Worm (Caenorhabditis elegans): ENCODE results near the gene H06A10.1.

H06A10.1 gene

DNA sequence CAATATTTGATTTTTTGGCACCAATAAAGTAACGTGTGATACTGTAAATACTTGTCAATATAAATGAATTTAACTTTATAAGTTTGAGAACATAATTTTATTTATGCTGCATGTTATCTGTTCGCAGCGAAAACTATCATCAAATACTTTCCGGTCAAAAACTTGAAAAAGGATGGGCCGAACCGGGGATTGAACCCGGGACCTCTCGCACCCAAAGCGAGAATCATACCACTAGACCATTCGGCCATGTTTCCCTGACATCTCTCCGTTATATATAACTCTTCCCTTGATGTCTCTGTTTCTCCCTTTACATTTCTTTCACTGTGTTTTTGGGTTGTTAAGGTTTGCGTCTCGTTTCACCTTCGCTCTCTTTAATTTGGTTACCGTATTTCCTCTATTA is 4.5 kb downstream of the H06A10.1 start (continued):
- TF ChIP-seq B0336.3 (GFP tag; IDR thresholded peaks at IDR 0.05) = peak; percentile 16; the same call in 1 of the 2 replicates
- TF ChIP-seq ZK185.1 (tag; optimal IDR thresholded peaks at IDR 0.05; ENCODE audit: poor library complexity, severe bottlenecking) = peak; percentile 88
- TF ChIP-seq ceh-100 (GFP tag; IDR thresholded peaks at IDR 0.05) = 0 out of 2 replicates have a peak, but pooled peaks have one; percentile 26
- TF ChIP-seq dpff-1 (tag; optimal IDR thresholded peaks at IDR 0.05) = no peak
- no peak for TF ChIP-seq sptf-2 (GFP tag; optimal IDR thresholded peaks at IDR 0.05)
- TF ChIP-seq gei-17 (GFP tag; optimal IDR thresholded peaks at IDR 0.05) = peak; percentile 59
- TF ChIP-seq ztf-26 (tag; optimal IDR thresholded peaks at IDR 0.05) = peak; percentile 62

DNA sequence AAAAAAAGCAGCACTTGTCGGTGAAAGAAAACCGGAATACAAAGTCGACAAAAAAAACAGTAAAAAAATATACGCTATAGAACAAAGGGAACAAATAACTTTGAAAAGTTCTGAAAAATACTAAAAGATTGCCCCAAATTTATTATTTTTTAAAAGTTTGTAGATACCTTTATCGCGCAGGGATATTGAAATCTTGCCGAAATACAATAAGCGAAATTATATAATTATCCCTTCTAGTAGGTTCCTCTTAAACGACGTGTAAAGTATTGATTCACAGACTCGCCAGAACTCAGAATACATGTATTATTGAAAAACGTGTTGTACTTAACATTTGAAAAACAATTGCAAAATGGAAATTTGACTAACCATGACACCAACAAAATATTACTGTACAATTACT is 7.1 kb downstream of the H06A10.1 start:
- peak; percentile 74 for TF ChIP-seq F22D6.2 (tag; optimal IDR thresholded peaks at IDR 0.05)
- peak; percentile 14 for TF ChIP-seq T07F8.4 (tag; optimal IDR thresholded peaks at IDR 0.05)
- TF ChIP-seq zfh-2 (GFP tag; conservative IDR thresholded peaks at IDR 0.05) = no peak
- TF ChIP-seq cebp-2 (GFP tag; IDR thresholded peaks at IDR 0.05) = 0 out of 2 replicates have a peak, but pooled peaks have one; percentile 53
- TF ChIP-seq lsy-27 (tag; optimal IDR thresholded peaks at IDR 0.05; ENCODE audit: borderline replicate concordance, insufficient read depth) = no peak
- TF ChIP-seq T26A5.8 (tag; optimal IDR thresholded peaks at IDR 0.05) = no peak
- TF ChIP-seq C06A6.2 (GFP tag; conservative IDR thresholded peaks at IDR 0.05) = peak; percentile 82
- peak; percentile 90 for TF ChIP-seq K11D2.4 (GFP tag; IDR thresholded peaks at IDR 0.05)
- TF ChIP-seq tbp1 (GFP tag; optimal IDR thresholded peaks at IDR 0.05) = peak; percentile 74
- TF ChIP-seq aptf-2 (GFP tag; conservative IDR thresholded peaks at IDR 0.05) = no peak
- TF ChIP-seq ztf-26 (tag; optimal IDR thresholded peaks at IDR 0.05) = peak; percentile 84
- TF ChIP-seq ceh-27 (GFP tag; optimal IDR thresholded peaks at IDR 0.05) = peak; percentile 76
- TF ChIP-seq Y53G8AR.9 (GFP tag; conservative IDR thresholded peaks at IDR 0.05) = peak; percentile 52; the same call in 1 of the 2 replicates
- peak; percentile 57 for TF ChIP-seq B0261.1 (tag; optimal IDR thresholded peaks at IDR 0.05)
- TF ChIP-seq ceh-100 (GFP tag; IDR thresholded peaks at IDR 0.05) = 0 out of 2 replicates have a peak, but pooled peaks have one; percentile 11
- TF ChIP-seq let-607 (tag; optimal IDR thresholded peaks at IDR 0.05) = peak in 1 of 2 experiments; percentile 71
- TF ChIP-seq nfyb-1 (GFP tag; IDR thresholded peaks at IDR 0.05) = peak; percentile 73
- no peak for TF ChIP-seq die-1 (tag; optimal IDR thresholded peaks at IDR 0.05)
- TF ChIP-seq hmg-20 (GFP tag; IDR thresholded peaks at IDR 0.05) = peak; percentile 71; the same call in 1 of the 2 replicates
- peak; percentile 95 for TF ChIP-seq gei-17 (GFP tag; optimal IDR thresholded peaks at IDR 0.05)
- TF ChIP-seq cebp-1 (GFP tag; IDR thresholded peaks at IDR 0.05) = no peak; the same call in 1 of the 2 replicates
- peak; percentile 83 for TF ChIP-seq cebp-1 (tag; optimal IDR thresholded peaks at IDR 0.05)
- TF ChIP-seq chd-7 (tag; optimal IDR thresholded peaks at IDR 0.05) = no peak
- peak; percentile 66 for TF ChIP-seq atf-7 (tag; optimal IDR thresholded peaks at IDR 0.05)
- TF ChIP-seq mcd-1 (GFP tag; IDR thresholded peaks at IDR 0.05) = peak; percentile 63
- TF ChIP-seq F23B12.7 (tag; optimal IDR thresholded peaks at IDR 0.05; ENCODE audit: insufficient read depth) = peak; percentile 76
- peak; percentile 92 for TF ChIP-seq ZK185.1 (tag; optimal IDR thresholded peaks at IDR 0.05; ENCODE audit: poor library complexity, severe bottlenecking)
- 0 out of 2 replicates have a peak, but pooled peaks have one; percentile 26 for TF ChIP-seq attf-3 (GFP tag; conservative IDR thresholded peaks at IDR 0.05)
- peak; percentile 42; the same call in 1 of the 2 replicates for TF ChIP-seq ekl-4 (GFP tag; IDR thresholded peaks at IDR 0.05)
- TF ChIP-seq snpc-4 (GFP tag; optimal IDR thresholded peaks at IDR 0.05) = no peak
- peak in 3 of 4 experiments; percentile 52 to 64 (median 63) for TF ChIP-seq snpc-4 (tag; optimal IDR thresholded peaks at IDR 0.05)
- TF ChIP-seq K12H6.12 (tag; optimal IDR thresholded peaks at IDR 0.05) = peak; percentile 52
- TF ChIP-seq F33H1.4 (GFP tag; IDR thresholded peaks at IDR 0.05) = no peak
- no peak for TF ChIP-seq unc-130 (GFP tag; optimal IDR thresholded peaks at IDR 0.05)
- TF ChIP-seq ztf-22 (GFP tag; optimal IDR thresholded peaks at IDR 0.05) = no peak
- no peak for TF ChIP-seq B0019.2 (GFP tag; conservative IDR thresholded peaks at IDR 0.05)
- TF ChIP-seq rcor-1 (GFP tag; IDR thresholded peaks at IDR 0.05) = peak; percentile 78
- TF ChIP-seq nhr-120 (GFP tag; IDR thresholded peaks at IDR 0.05) = no peak
- no peak for TF ChIP-seq sea-2 (GFP tag; IDR thresholded peaks at IDR 0.05)
- TF ChIP-seq let-526 (GFP tag; IDR thresholded peaks at IDR 0.05) = no peak
- no peak for TF ChIP-seq ama-1 (optimal IDR thresholded peaks at IDR 0.05)
- TF ChIP-seq ama-1 (GFP tag; optimal IDR thresholded peaks at IDR 0.05) = peak in 1 of 2 experiments; percentile 7
- no peak for TF ChIP-seq lin-26 (GFP tag; IDR thresholded peaks at IDR 0.05)
